Worm (Caenorhabditis elegans) whole organism, midembryonic: Measurements from ENCODE around the gene B0310.1.

Experiments
- T22C8.4 ChIP-seq: fragments of 200-800 bp; sonication (Bioruptor generic); IDR thresholded peaks from 2 replicates; pipeline ENCODE4 v1.3.6; 2022; ENCODE audit warnings: missing genetic modification characterization, missing compliant biosample characterization
- cog-1 ChIP-seq: sonication (generic microtip); optimal IDR thresholded peaks from 2 replicates; lab custom pipeline; 2016; ENCODE audit warnings: missing genetic modification characterization, missing compliant biosample characterization
- flt-1 ChIP-seq: fragments of 200-800 bp; sonication (Bioruptor generic); IDR thresholded peaks from 2 replicates; pipeline ENCODE4 v1.3.6; 2022; ENCODE audit warnings: missing genetic modification characterization, missing compliant biosample characterization
- med-1 ChIP-seq: sonication (generic microtip); optimal IDR thresholded peaks from 2 replicates; lab custom pipeline; 2017; ENCODE audit warnings: missing genetic modification characterization, mild to moderate bottlenecking, missing compliant biosample characterization, antibody characterized with exemption, missing genetic modification reagents; ENCODE audit not compliant: insufficient read depth
- ref-1 ChIP-seq: fragments of 200-800 bp; sonication (Bioruptor generic); conservative IDR thresholded peaks from 2 replicates; pipeline ENCODE4 v1.3.6; 2022; ENCODE audit warnings: missing genetic modification reagents, missing genetic modification characterization, missing compliant biosample characterization
- tab-1 ChIP-seq: fragments of 200-800 bp; sonication (Bioruptor generic); IDR thresholded peaks from 2 replicates; pipeline ENCODE4 v1.3.6; 2022; ENCODE audit warnings: missing genetic modification characterization, missing compliant biosample characterization

DNA sequence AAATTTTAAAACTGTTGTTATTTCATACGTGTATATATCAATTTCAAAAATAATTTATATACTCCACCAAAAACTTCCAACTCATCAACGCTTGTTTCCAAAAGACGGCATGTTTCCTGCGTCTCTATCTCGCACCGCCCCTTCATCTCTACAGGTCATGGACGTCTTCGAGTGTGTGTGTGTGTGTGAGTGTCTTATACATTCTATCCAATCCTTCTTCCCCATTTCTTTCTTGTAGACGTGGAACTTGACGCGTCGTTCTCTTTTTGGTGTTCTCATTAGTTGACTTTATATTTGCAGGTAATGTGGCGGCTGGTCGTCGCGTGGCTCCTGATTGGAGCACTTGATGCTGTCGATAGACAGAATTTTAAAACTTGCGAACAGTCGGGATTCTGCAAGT lies 32.7 kb upstream of the B0310.1 start, which contains the start of gene aagr-4:
- TF ChIP-seq flt-1 (GFP tag; lab: Robert Waterston, UW) (no peak), T22C8.4 (GFP tag; lab: Robert Waterston, UW) (no peak), tab-1 (no peak), med-1 (GFP tag; lab: Kevin White, UChicago) (no peak), cog-1 (tag; lab: Kevin White, UChicago) (no peak), ref-1 (GFP tag; lab: Robert Waterston, UW) (no peak)
